Worm (Caenorhabditis elegans) whole organism, late embryonic: ENCODE results near the gene F57F4.1.

Experiments used
- ama-1 ChIP-seq: fragments of 150-350 bp; optimal IDR thresholded peaks from 2 replicates; lab custom pipeline; 2014
- dve-1 ChIP-seq: sonication (generic microtip); optimal IDR thresholded peaks from 2 replicates; lab custom pipeline; 2017; ENCODE audit warnings: antibody characterized with exemption, mild to moderate bottlenecking, missing genetic modification characterization, missing compliant biosample characterization
- madf-2 ChIP-seq: sonication (generic microtip); optimal IDR thresholded peaks from 2 replicates; lab custom pipeline; 2017; ENCODE audit warnings: missing genetic modification characterization, missing compliant biosample characterization
- nhr-11 ChIP-seq: fragments of 150-350 bp; optimal IDR thresholded peaks from 2 replicates; lab custom pipeline; 2014; ENCODE audit warnings: missing biosample characterization, missing genetic modification characterization
- sox-4 ChIP-seq: sonication (generic microtip); optimal IDR thresholded peaks from 2 replicates; lab custom pipeline; 2017; ENCODE audit warnings: mild to moderate bottlenecking, missing genetic modification characterization, inconsistent platforms, missing compliant biosample characterization

DNA sequence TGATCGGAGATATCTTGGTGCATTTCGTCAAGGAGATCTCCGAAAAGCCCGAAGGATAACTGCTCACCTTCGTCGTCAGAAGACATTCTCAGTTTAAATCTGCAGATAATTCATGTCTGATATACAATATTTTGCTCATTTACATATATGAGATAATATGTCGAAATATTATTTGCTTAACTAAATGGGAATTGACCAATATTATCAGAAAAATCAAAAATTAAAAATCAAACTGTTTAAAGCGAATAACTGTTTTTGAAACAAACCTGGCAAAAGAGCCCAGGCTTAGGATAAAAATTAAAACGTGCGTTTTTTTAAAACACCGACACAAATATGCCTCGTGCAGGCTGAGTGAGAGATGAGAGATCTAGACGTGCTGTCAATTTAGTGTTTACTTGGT lies 51.4 kb downstream of the F57F4.1 start, which contains the start of gene T05H4.15:
- TF ChIP-seq madf-2 (tag; lab: Kevin White, UChicago) (no peak), dve-1 (no peak), ama-1 (no peak), nhr-11 (tag; lab: Kevin White, UChicago) (no peak), sox-4 (tag; lab: Kevin White, UChicago) (no peak)
